Fruit fly (Drosophila melanogaster) whole organism, embryonic: Measurements from ENCODE around the gene CG12010.
A peak's percentile ranks its signal among the peaks of the same experiment; 100 is the strongest.

Experiments used
- Abd-B ChIP-seq: fragments of 200-800 bp; sonication (Bioruptor generic); optimal IDR thresholded peaks from 2 replicates; lab custom pipeline; 2018; ENCODE audit warnings: missing biosample characterization, mild to moderate bottlenecking, missing genetic modification characterization, moderate library complexity
- Adf1 ChIP-seq: fragments of 200-800 bp; sonication (Bioruptor generic); IDR thresholded peaks from 2 replicates; pipeline ENCODE4 v1.3.6; 2022; ENCODE audit warnings: missing biosample characterization, missing genetic modification characterization
- C15 ChIP-seq: fragments of 200-800 bp; sonication (Bioruptor generic); IDR thresholded peaks from 3 replicates; pipeline ENCODE4 v1.3.6; 2022; ENCODE audit warnings: missing biosample characterization, missing genetic modification characterization
- CG1024 ChIP-seq: fragments of 200-800 bp; sonication (Bioruptor generic); IDR thresholded peaks from 2 replicates; pipeline ENCODE4 v1.3.6; 2022; ENCODE audit warnings: missing biosample characterization, missing genetic modification characterization
- CG11085 ChIP-seq: fragments of 200-800 bp; sonication (Bioruptor generic); IDR thresholded peaks from 2 replicates; pipeline ENCODE4 v1.3.6; 2022; ENCODE audit warnings: missing biosample characterization, missing genetic modification characterization
- CG12219 ChIP-seq: fragments of 200-800 bp; sonication (Bioruptor generic); optimal IDR thresholded peaks from 3 replicates; lab custom pipeline; 2018; ENCODE audit warnings: missing biosample characterization, mild to moderate bottlenecking, missing genetic modification characterization
- CG12769 ChIP-seq: fragments of 200-800 bp; sonication (Bioruptor generic); optimal IDR thresholded peaks from 2 replicates; lab custom pipeline; 2019; ENCODE audit warnings: missing biosample characterization, mild to moderate bottlenecking, missing genetic modification characterization, moderate library complexity
- CG13296 ChIP-seq: fragments of 200-800 bp; sonication (Bioruptor generic); optimal IDR thresholded peaks from 3 replicates; lab custom pipeline; 2018; ENCODE audit warnings: missing biosample characterization, mild to moderate bottlenecking, missing genetic modification characterization
- CG14014 ChIP-seq: fragments of 200-800 bp; sonication (Bioruptor generic); IDR thresholded peaks from 2 replicates; pipeline ENCODE4 v1.3.6; 2022; ENCODE audit warnings: missing biosample characterization, missing genetic modification characterization
- CG14710 ChIP-seq: fragments of 200-800 bp; sonication (Bioruptor generic); optimal IDR thresholded peaks from 3 replicates; lab custom pipeline; 2019; ENCODE audit warnings: missing biosample characterization, mild to moderate bottlenecking, missing genetic modification characterization, moderate library complexity
- CG15514 ChIP-seq: fragments of 200-800 bp; sonication (Bioruptor generic); optimal IDR thresholded peaks from 3 replicates; lab custom pipeline; 2017; ENCODE audit warnings: missing biosample characterization, missing genetic modification characterization, mild to moderate bottlenecking, moderate library complexity, missing genetic modification reagents
- CG17359 ChIP-seq: fragments of 200-800 bp; sonication (Bioruptor generic); optimal IDR thresholded peaks from 3 replicates; lab custom pipeline; 2018; ENCODE audit warnings: missing biosample characterization, mild to moderate bottlenecking, missing genetic modification characterization, moderate library complexity
- CG17385 ChIP-seq: fragments of 200-800 bp; sonication (Bioruptor generic); optimal IDR thresholded peaks from 3 replicates; lab custom pipeline; 2018; ENCODE audit warnings: missing biosample characterization, mild to moderate bottlenecking, missing genetic modification characterization
- CG1832 ChIP-seq: fragments of 200-800 bp; sonication (Bioruptor generic); optimal IDR thresholded peaks from 2 replicates; lab custom pipeline; 2017; ENCODE audit warnings: missing biosample characterization, mild to moderate bottlenecking, missing genetic modification characterization, inconsistent platforms
- CG2678 ChIP-seq: fragments of 200-800 bp; sonication (Bioruptor generic); optimal IDR thresholded peaks from 3 replicates; lab custom pipeline; 2019; ENCODE audit warnings: missing biosample characterization, mild to moderate bottlenecking, missing genetic modification characterization, moderate library complexity
- CG31365 ChIP-seq: fragments of 200-800 bp; sonication (Bioruptor generic); optimal IDR thresholded peaks from 2 replicates; lab custom pipeline; 2018; ENCODE audit warnings: missing biosample characterization, mild to moderate bottlenecking, missing genetic modification characterization
- CG32772 ChIP-seq: fragments of 200-800 bp; sonication (Bioruptor generic); IDR thresholded peaks from 2 replicates; pipeline ENCODE4 v1.3.6; 2022; ENCODE audit warnings: missing biosample characterization, missing genetic modification characterization
- CG7357 ChIP-seq: fragments of 200-800 bp; sonication (Bioruptor generic); IDR thresholded peaks from 3 replicates; pipeline ENCODE4 v1.3.6; 2022; ENCODE audit warnings: missing biosample characterization, missing genetic modification characterization
- CG8089 ChIP-seq: fragments of 200-800 bp; sonication (Bioruptor generic); optimal IDR thresholded peaks from 3 replicates; lab custom pipeline; 2016; ENCODE audit warnings: missing biosample characterization, missing genetic modification characterization
- CG8359 ChIP-seq: fragments of 200-800 bp; sonication (Bioruptor generic); optimal IDR thresholded peaks from 2 replicates; lab custom pipeline; 2017; ENCODE audit warnings: missing biosample characterization, mild to moderate bottlenecking, missing genetic modification characterization, borderline replicate concordance
- CG9932 ChIP-seq: fragments of 200-800 bp; sonication (Bioruptor generic); IDR thresholded peaks from 2 replicates; pipeline ENCODE4 v1.3.6; 2022; ENCODE audit warnings: missing biosample characterization, missing genetic modification characterization
- Dek ChIP-seq: fragments of 200-800 bp; sonication (Bioruptor generic); optimal IDR thresholded peaks from 3 replicates; lab custom pipeline; 2019; ENCODE audit warnings: missing biosample characterization, mild to moderate bottlenecking, missing genetic modification characterization, moderate library complexity
- Fer3 ChIP-seq: fragments of 200-800 bp; sonication (Bioruptor generic); optimal IDR thresholded peaks from 2 replicates; lab custom pipeline; 2018; ENCODE audit warnings: missing biosample characterization, mild to moderate bottlenecking, missing genetic modification characterization, moderate library complexity
- H2.0 ChIP-seq: fragments of 200-800 bp; sonication (Bioruptor generic); IDR thresholded peaks from 2 replicates; pipeline ENCODE4 v1.3.6; 2022; ENCODE audit warnings: missing biosample characterization, missing genetic modification characterization
- Lhr ChIP-seq: fragments of 200-800 bp; sonication (Bioruptor generic); optimal IDR thresholded peaks from 3 replicates; lab custom pipeline; 2017; ENCODE audit warnings: mild to moderate bottlenecking, missing biosample characterization, missing genetic modification reagents, missing genetic modification characterization
- Mrtf ChIP-seq: fragments of 200-800 bp; sonication (Bioruptor generic); IDR thresholded peaks from 3 replicates; pipeline ENCODE4 v1.3.6; 2022; ENCODE audit warnings: missing biosample characterization, missing genetic modification characterization
- NC2β ChIP-seq: fragments of 200-800 bp; sonication (Bioruptor generic); optimal IDR thresholded peaks from 2 replicates; lab custom pipeline; 2016; ENCODE audit warnings: missing biosample characterization, missing genetic modification characterization
- Neu2 ChIP-seq: fragments of 200-800 bp; sonication (Bioruptor generic); optimal IDR thresholded peaks from 3 replicates; lab custom pipeline; 2016; ENCODE audit warnings: missing biosample characterization, missing genetic modification characterization, borderline replicate concordance
- Oaz ChIP-seq: fragments of 200-800 bp; sonication (Bioruptor generic); IDR thresholded peaks from 2 replicates; pipeline ENCODE4 v1.3.6; 2022; ENCODE audit warnings: missing biosample characterization, missing genetic modification characterization
- Poxn ChIP-seq: fragments of 200-800 bp; sonication (Bioruptor generic); IDR thresholded peaks from 2 replicates; pipeline ENCODE4 v1.3.6; 2022; ENCODE audit warnings: missing biosample characterization, missing genetic modification characterization
- Ptx1 ChIP-seq: fragments of 200-800 bp; sonication (Bioruptor generic); IDR thresholded peaks from 2 replicates; pipeline ENCODE4 v1.3.6; 2022; ENCODE audit warnings: missing biosample characterization, missing genetic modification characterization
- Ravus ChIP-seq: fragments of 200-800 bp; sonication (Bioruptor generic); IDR thresholded peaks from 2 replicates; pipeline ENCODE4 v1.3.6; 2022; ENCODE audit warnings: missing biosample characterization, missing genetic modification characterization
- amos ChIP-seq: fragments of 200-800 bp; sonication (Bioruptor generic); IDR thresholded peaks from 2 replicates; pipeline ENCODE4 v1.3.6; 2022; ENCODE audit warnings: missing biosample characterization, missing genetic modification characterization; ENCODE audit not compliant: partially characterized antibody
- aop ChIP-seq: fragments of 200-800 bp; sonication (Bioruptor generic); IDR thresholded peaks from 2 replicates; pipeline ENCODE4 v1.3.6; 2022; ENCODE audit warnings: missing biosample characterization, missing genetic modification characterization
- ara ChIP-seq: fragments of 200-800 bp; sonication (Bioruptor generic); IDR thresholded peaks from 2 replicates; pipeline ENCODE4 v1.3.6; 2022; ENCODE audit warnings: missing biosample characterization, missing genetic modification characterization
- bcd ChIP-seq: fragments of 200-800 bp; sonication (Bioruptor generic); optimal IDR thresholded peaks from 2 replicates; lab custom pipeline; 2017; ENCODE audit warnings: missing biosample characterization, mild to moderate bottlenecking, missing genetic modification characterization
- ci ChIP-seq: fragments of 200-800 bp; sonication (Bioruptor generic); IDR thresholded peaks from 3 replicates; pipeline ENCODE4 v1.3.6; 2022; ENCODE audit warnings: missing biosample characterization, missing genetic modification characterization
- danr ChIP-seq: fragments of 200-800 bp; sonication (Bioruptor generic); IDR thresholded peaks from 2 replicates; pipeline ENCODE4 v1.3.6; 2022; ENCODE audit warnings: missing biosample characterization, missing genetic modification characterization
- emc ChIP-seq: fragments of 200-800 bp; sonication (Bioruptor generic); optimal IDR thresholded peaks from 2 replicates; lab custom pipeline; 2016; ENCODE audit warnings: missing biosample characterization, missing genetic modification characterization
- fd3F ChIP-seq: fragments of 200-800 bp; sonication (Bioruptor generic); optimal IDR thresholded peaks from 2 replicates; lab custom pipeline; 2018; ENCODE audit warnings: missing biosample characterization, mild to moderate bottlenecking, missing genetic modification characterization, moderate library complexity
- hth ChIP-seq: fragments of >200 bp; optimal IDR thresholded peaks from 2 replicates; lab custom pipeline; 2017; ENCODE audit warnings: inconsistent platforms
- lab ChIP-seq: fragments of 200-800 bp; sonication (Bioruptor generic); optimal IDR thresholded peaks from 3 replicates; lab custom pipeline; 2017; ENCODE audit warnings: missing biosample characterization, missing genetic modification characterization, mild to moderate bottlenecking, moderate library complexity, missing genetic modification reagents
- phol ChIP-seq: fragments of 200-800 bp; sonication (Bioruptor generic); optimal IDR thresholded peaks from 3 replicates; lab custom pipeline; 2018; ENCODE audit warnings: missing biosample characterization, mild to moderate bottlenecking, missing genetic modification characterization, moderate library complexity
- pum ChIP-seq: fragments of 200-800 bp; sonication (Bioruptor generic); optimal IDR thresholded peaks from 2 replicates; lab custom pipeline; 2016; ENCODE audit warnings: missing biosample characterization, missing genetic modification characterization
- ranshi ChIP-seq: fragments of 200-800 bp; sonication (Bioruptor generic); IDR thresholded peaks from 2 replicates; pipeline ENCODE4 v1.3.6; 2022; ENCODE audit warnings: missing biosample characterization, missing genetic modification characterization
- repo ChIP-seq: fragments of 200-800 bp; sonication (Bioruptor generic); optimal IDR thresholded peaks from 2 replicates; lab custom pipeline; 2016; ENCODE audit warnings: missing biosample characterization, missing genetic modification characterization
- seq ChIP-seq: fragments of 200-800 bp; sonication (Bioruptor generic); IDR thresholded peaks from 2 replicates; pipeline ENCODE4 v1.3.6; 2022; ENCODE audit warnings: missing biosample characterization, missing genetic modification characterization
- sisA ChIP-seq: fragments of 200-800 bp; sonication (Bioruptor generic); IDR thresholded peaks from 2 replicates; pipeline ENCODE4 v1.3.6; 2022; ENCODE audit warnings: missing biosample characterization, missing genetic modification characterization
- slbo ChIP-seq: fragments of 200-800 bp; sonication (Bioruptor generic); IDR thresholded peaks from 2 replicates; pipeline ENCODE4 v1.3.6; 2022; ENCODE audit warnings: missing biosample characterization, missing genetic modification characterization
- tin ChIP-seq: fragments of 200-800 bp; sonication (Bioruptor generic); optimal IDR thresholded peaks from 3 replicates; lab custom pipeline; 2016; ENCODE audit warnings: missing biosample characterization, missing genetic modification characterization

CG12010 gene

dm6 chr3L:3381869-3382488, 7.9 kb downstream of the CG12010 start (continued):
- TF ChIP-seq H2.0 (peak; percentile 72), Dek (tag; lab: Kevin White, UChicago) (peak; percentile 47), amos (GFP tag; lab: Robert Waterston, UW) (no peak), CG7357 (peak; percentile 51; the same call in 1 of the 3 replicates), Adf1 (GFP tag; lab: Robert Waterston, UW) (peak; percentile 61), Neu2 (GFP tag; lab: Kevin White, UChicago) (no peak), CG1024 (GFP tag; lab: Robert Waterston, UW) (0 out of 2 replicates have a peak, but pooled peaks have one; percentile 10), CG2678 (tag; lab: Kevin White, UChicago) (peak; percentile 57), danr (peak; percentile 34; the same call in 1 of the 2 replicates), bcd (GFP tag; lab: Kevin White, UChicago) (no peak), tin (GFP tag; lab: Kevin White, UChicago) (no peak), ara (peak; percentile 38; the same call in 1 of the 2 replicates), emc (GFP tag; lab: Kevin White, UChicago) (no peak), NC2β (GFP tag; lab: Kevin White, UChicago) (no peak), CG13296 (peak; percentile 27), lab (peak; percentile 61), Oaz (GFP tag; lab: Robert Waterston, UW) (peak; percentile 50), fd3F (GFP tag; lab: Kevin White, UChicago) (peak; percentile 27), Mrtf (GFP tag; lab: Robert Waterston, UW) (no peak), CG31365 (tag; lab: Kevin White, UChicago) (peak; percentile 4), Fer3 (tag; lab: Kevin White, UChicago) (peak; percentile 63), Lhr (no peak), CG17359 (peak; percentile 60), seq (GFP tag; lab: Robert Waterston, UW) (peak; percentile 23; the same call in 1 of the 2 replicates), repo (no peak), CG8359 (GFP tag; lab: Kevin White, UChicago) (no peak), phol (tag; lab: Kevin White, UChicago) (peak; percentile 17), CG14710 (tag; lab: Kevin White, UChicago) (no peak), CG15514 (GFP tag; lab: Kevin White, UChicago) (peak; percentile 31), pum (GFP tag; lab: Kevin White, UChicago) (no peak), ci (peak; percentile 64), Ptx1 (GFP tag; lab: Robert Waterston, UW) (peak; percentile 65), CG32772 (GFP tag; lab: Robert Waterston, UW) (no peak), CG14014 (GFP tag; lab: Robert Waterston, UW) (peak; percentile 79), CG8089 (no peak), sisA (GFP tag; lab: Robert Waterston, UW) (peak; percentile 69), CG11085 (GFP tag; lab: Robert Waterston, UW) (peak; percentile 52), Poxn (GFP tag; lab: Robert Waterston, UW) (0 out of 2 replicates have a peak, but pooled peaks have one; percentile 10), aop (GFP tag; lab: Robert Waterston, UW) (no peak), CG12769 (tag; lab: Kevin White, UChicago) (peak; percentile 62), CG17385 (peak; percentile 26), CG1832 (no peak), CG12219 (GFP tag; lab: Kevin White, UChicago) (peak; percentile 22), Ravus (GFP tag; lab: Robert Waterston, UW) (no peak), CG9932 (GFP tag; lab: Robert Waterston, UW) (peak; percentile 78), hth (lab: Kevin White, UChicago) (no peak), slbo (GFP tag; lab: Robert Waterston, UW) (peak; percentile 88), C15 (no peak), ranshi (GFP tag; lab: Robert Waterston, UW) (0 out of 2 replicates have a peak, but pooled peaks have one; percentile 37), Abd-B (GFP tag; lab: Kevin White, UChicago) (peak; percentile 44)
